Worm (Caenorhabditis elegans) whole organism, L2 larva: ENCODE results near the gene Y49A3A.4.

Experiments
- C34F6.9 ChIP-seq: fragments of 150-350 bp; optimal IDR thresholded peaks from 2 replicates; lab custom pipeline; 2014; ENCODE audit warnings: missing biosample characterization, missing genetic modification characterization
- F13H6.1 ChIP-seq: sonication (generic microtip); optimal IDR thresholded peaks from 2 replicates; lab custom pipeline; 2016; ENCODE audit warnings: missing genetic modification characterization, missing compliant biosample characterization
- R02D3.7 ChIP-seq: fragments of 150-350 bp; optimal IDR thresholded peaks from 2 replicates; lab custom pipeline; 2014; ENCODE audit warnings: missing biosample characterization, missing genetic modification characterization
- Y55F3AM.14 ChIP-seq: fragments of 200-800 bp; sonication (Bioruptor generic); optimal IDR thresholded peaks from 2 replicates; lab custom pipeline; 2018; ENCODE audit warnings: mild to moderate bottlenecking, missing genetic modification characterization, missing compliant biosample characterization
- ZK546.5 ChIP-seq: sonication (generic microtip); optimal IDR thresholded peaks from 2 replicates; lab custom pipeline; 2017; ENCODE audit warnings: missing biosample characterization, missing genetic modification characterization
- aly-2 ChIP-seq: fragments of 150-350 bp; optimal IDR thresholded peaks from 2 replicates; lab custom pipeline; 2014; ENCODE audit warnings: missing biosample characterization, missing genetic modification characterization
- blmp-1 ChIP-seq: sonication (generic microtip); optimal IDR thresholded peaks from 2 replicates; lab custom pipeline; 2017; ENCODE audit warnings: missing genetic modification characterization, mild to moderate bottlenecking, missing compliant biosample characterization, antibody characterized with exemption, moderate library complexity; ENCODE audit not compliant: insufficient read depth
- ceh-82 ChIP-seq: fragments of 150-350 bp; optimal IDR thresholded peaks from 2 replicates; lab custom pipeline; 2014; ENCODE audit warnings: missing biosample characterization, missing genetic modification characterization
- crh-2 ChIP-seq: sonication (generic microtip); optimal IDR thresholded peaks from 2 replicates; lab custom pipeline; 2017; ENCODE audit warnings: missing biosample characterization, missing genetic modification characterization
- dmd-4 ChIP-seq: sonication (generic microtip); optimal IDR thresholded peaks from 2 replicates; lab custom pipeline; 2017; ENCODE audit warnings: missing biosample characterization, missing genetic modification characterization
- egl-27 ChIP-seq: sonication (generic microtip); optimal IDR thresholded peaks from 3 replicates; lab custom pipeline; 2017; ENCODE audit warnings: missing biosample characterization, missing genetic modification reagents, missing genetic modification characterization
- elt-3 ChIP-seq: sonication (generic microtip); optimal IDR thresholded peaks from 2 replicates; lab custom pipeline; 2017; ENCODE audit warnings: missing biosample characterization, missing genetic modification characterization
- fos-1 ChIP-seq: fragments of 150-350 bp; optimal IDR thresholded peaks from 2 replicates; lab custom pipeline; 2014; ENCODE audit warnings: missing biosample characterization, missing genetic modification characterization
- lin-11 ChIP-seq: fragments of 150-350 bp; sonication (generic microtip); optimal IDR thresholded peaks from 2 replicates; lab custom pipeline; 2014; ENCODE audit warnings: missing biosample characterization, missing genetic modification characterization, inconsistent platforms, mixed read lengths
- lin-13 ChIP-seq: fragments of 150-350 bp; optimal IDR thresholded peaks from 2 replicates; lab custom pipeline; 2014; ENCODE audit warnings: missing biosample characterization, missing genetic modification reagents, missing genetic modification characterization
- lsy-2 ChIP-seq, 2 experiments: fragments of 150-350 bp in 1 of 2; sonication (generic microtip) in 1 of 2; optimal IDR thresholded peaks; 2 replicates each; lab custom pipeline; 2014 to 2017; ENCODE audit warnings: missing biosample characterization in 2 of 2, missing genetic modification characterization in 2 of 2
- mbf-1 ChIP-seq: sonication (generic microtip); optimal IDR thresholded peaks from 2 replicates; lab custom pipeline; 2017; ENCODE audit warnings: missing biosample characterization, missing genetic modification characterization
- nhr-10 ChIP-seq: sonication (generic microtip); optimal IDR thresholded peaks from 2 replicates; lab custom pipeline; 2017; ENCODE audit warnings: missing biosample characterization, missing genetic modification characterization
- nhr-12 ChIP-seq: fragments of 150-350 bp; optimal IDR thresholded peaks from 2 replicates; lab custom pipeline; 2014; ENCODE audit warnings: missing biosample characterization, missing genetic modification characterization
- nhr-129 ChIP-seq: fragments of 150-350 bp; optimal IDR thresholded peaks from 2 replicates; lab custom pipeline; 2014; ENCODE audit warnings: missing biosample characterization, missing genetic modification characterization
- nhr-21 ChIP-seq: fragments of 150-350 bp; optimal IDR thresholded peaks from 2 replicates; lab custom pipeline; 2014; ENCODE audit warnings: missing biosample characterization, missing genetic modification characterization
- nhr-237 ChIP-seq: fragments of 150-350 bp; optimal IDR thresholded peaks from 2 replicates; lab custom pipeline; 2014; ENCODE audit warnings: missing biosample characterization, missing genetic modification characterization
- nhr-6 ChIP-seq: fragments of 150-350 bp; optimal IDR thresholded peaks from 2 replicates; lab custom pipeline; 2014; ENCODE audit warnings: missing biosample characterization, missing genetic modification characterization
- nhr-77 ChIP-seq: fragments of 150-350 bp; optimal IDR thresholded peaks from 2 replicates; lab custom pipeline; 2014; ENCODE audit warnings: missing biosample characterization, missing genetic modification characterization
- peb-1 ChIP-seq: fragments of 150-350 bp; optimal IDR thresholded peaks from 2 replicates; lab custom pipeline; 2014; ENCODE audit warnings: missing biosample characterization, missing genetic modification characterization
- sem-4 ChIP-seq: fragments of 150-350 bp; optimal IDR thresholded peaks from 2 replicates; lab custom pipeline; 2014; ENCODE audit warnings: missing biosample characterization, missing genetic modification reagents, missing genetic modification characterization
- skn-1 ChIP-seq: sonication (generic microtip); optimal IDR thresholded peaks from 2 replicates; lab custom pipeline; 2017; ENCODE audit warnings: missing biosample characterization, missing genetic modification characterization
- sma-3 ChIP-seq: sonication (generic microtip); optimal IDR thresholded peaks from 2 replicates; lab custom pipeline; 2016; ENCODE audit warnings: missing genetic modification reagents, missing genetic modification characterization, missing compliant biosample characterization
- unc-39 ChIP-seq: fragments of 150-350 bp; optimal IDR thresholded peaks from 2 replicates; lab custom pipeline; 2014; ENCODE audit warnings: missing biosample characterization, missing genetic modification characterization
- unc-55 ChIP-seq: fragments of 150-350 bp; sonication (generic microtip); optimal IDR thresholded peaks from 3 replicates; lab custom pipeline; 2014; ENCODE audit warnings: missing biosample characterization, missing genetic modification reagents, missing genetic modification characterization
- unc-62 ChIP-seq: fragments of 150-350 bp; optimal IDR thresholded peaks from 2 replicates; lab custom pipeline; 2014; ENCODE audit warnings: missing biosample characterization, missing genetic modification reagents, missing genetic modification characterization
- ztf-1 ChIP-seq: fragments of 200-800 bp; sonication (Bioruptor generic); conservative IDR thresholded peaks from 2 replicates; pipeline ENCODE4 v1.3.6; 2022; ENCODE audit warnings: missing genetic modification characterization, missing compliant biosample characterization
- ztf-11 ChIP-seq: sonication (generic microtip); optimal IDR thresholded peaks from 2 replicates; lab custom pipeline; 2017; ENCODE audit warnings: missing biosample characterization, missing genetic modification characterization

Gene Y49A3A.4

ce11 chrV:14317204-14317603, 41.5 kb downstream of the Y49A3A.4 start:
- TF ChIP-seq Y55F3AM.14 (GFP tag; lab: Kevin White, UChicago) (no peak), skn-1 (tag; lab: Kevin White, UChicago) (no peak), unc-55 (GFP tag; lab: Kevin White, UChicago) (peak; percentile 19), nhr-129 (tag; lab: Kevin White, UChicago) (peak; percentile 40), ztf-11 (tag; lab: Kevin White, UChicago) (no peak), C34F6.9 (tag; lab: Kevin White, UChicago) (peak; percentile 7)

- TF ChIP-seq F13H6.1 (tag; lab: Kevin White, UChicago) = no peak
- no peak for TF ChIP-seq lin-13
- no peak for TF ChIP-seq C34F6.9 (tag; lab: Kevin White, UChicago)
- TF ChIP-seq sma-3 (GFP tag; lab: Kevin White, UChicago) = no peak
- no peak for TF ChIP-seq sem-4 (tag; lab: Kevin White, UChicago)
- TF ChIP-seq elt-3 (tag; lab: Kevin White, UChicago) = no peak
- TF ChIP-seq lin-11 (tag; lab: Kevin White, UChicago) = no peak
- TF ChIP-seq unc-62 (GFP tag; lab: Kevin White, UChicago) = no peak
- TF ChIP-seq unc-39 (tag; lab: Kevin White, UChicago) = no peak
- no peak for TF ChIP-seq aly-2 (tag; lab: Kevin White, UChicago)
- TF ChIP-seq R02D3.7 (tag; lab: Kevin White, UChicago) = no peak
- no peak for TF ChIP-seq nhr-12 (tag; lab: Kevin White, UChicago)
- TF ChIP-seq nhr-10 (tag; lab: Kevin White, UChicago) = no peak
- TF ChIP-seq fos-1 (tag; lab: Kevin White, UChicago) = no peak
Observed at ce11 chrV:14316525-14316924, 42.2 kb downstream of the Y49A3A.4 start, which contains the start of gene F47B8.2. F47B8.2 (minus strand) TSS chrV:14316625.

ce11 chrV:14314236-14314635, 44.5 kb downstream of the Y49A3A.4 start, which contains the start of gene F47B8.1:
F47B8.1 (minus strand) TSS chrV:14314336.
- TF ChIP-seq egl-27 (no peak), blmp-1 (tag; lab: Kevin White, UChicago) (no peak), dmd-4 (tag; lab: Kevin White, UChicago) (no peak), nhr-21 (tag; lab: Kevin White, UChicago) (no peak), ceh-82 (tag; lab: Kevin White, UChicago) (no peak), peb-1 (tag; lab: Kevin White, UChicago) (no peak)

DNA sequence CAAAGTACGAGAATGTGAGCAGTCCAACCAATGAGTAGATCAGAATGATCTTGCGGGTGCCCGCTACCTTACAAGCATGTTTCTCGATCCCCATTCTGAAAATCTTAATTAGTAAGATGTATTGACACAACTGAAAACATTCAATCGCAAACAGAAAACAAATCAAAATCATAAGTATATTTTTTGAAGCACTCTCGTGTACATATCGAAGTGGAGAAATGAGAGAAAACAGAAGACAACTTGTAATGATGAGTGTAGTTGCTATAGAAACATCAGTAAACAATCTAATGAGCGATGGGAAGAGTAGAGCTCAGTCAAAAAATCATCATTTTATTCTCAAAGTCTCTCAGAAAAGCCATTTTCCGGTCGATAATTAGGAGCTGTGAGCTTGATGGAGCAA, 46.0 kb downstream of the Y49A3A.4 start, which contains the start of gene F14D7.8:
Gene F14D7.8, minus strand, starts transcription at position 101 of the 400 bp plus-strand sequence.
- TF ChIP-seq dmd-4 (tag; lab: Kevin White, UChicago) = no peak
- TF ChIP-seq nhr-10 (tag; lab: Kevin White, UChicago) = no peak
- TF ChIP-seq nhr-12 (tag; lab: Kevin White, UChicago) = no peak
- TF ChIP-seq egl-27 = no peak
- no peak for TF ChIP-seq nhr-77 (tag; lab: Kevin White, UChicago)
- TF ChIP-seq lin-11 (tag; lab: Kevin White, UChicago) = no peak
- TF ChIP-seq Y55F3AM.14 (GFP tag; lab: Kevin White, UChicago) = no peak
- TF ChIP-seq lsy-2 (tag; optimal IDR thresholded peaks at IDR 0.05; lab: Kevin White, UChicago) = no peak
- no peak for TF ChIP-seq nhr-237 (tag; lab: Kevin White, UChicago)
- TF ChIP-seq unc-62 (GFP tag; lab: Kevin White, UChicago) = no peak
- TF ChIP-seq ZK546.5 (tag; lab: Kevin White, UChicago) = no peak
- no peak for TF ChIP-seq unc-39 (tag; lab: Kevin White, UChicago)
- TF ChIP-seq crh-2 (tag; lab: Kevin White, UChicago) = no peak
- no peak for TF ChIP-seq ztf-1 (GFP tag; lab: Robert Waterston, UW)
- TF ChIP-seq nhr-6 (tag; lab: Kevin White, UChicago) = no peak
- no peak for TF ChIP-seq mbf-1 (tag; lab: Kevin White, UChicago)

ce11 chrV:14311115-14311514, 47.6 kb downstream of the Y49A3A.4 start, which contains the start of gene ddn-3:
ddn-3 (minus strand) TSS chrV:14311215.
- TF ChIP-seq nhr-12 (tag; lab: Kevin White, UChicago) = no peak
